Fruit fly (Drosophila melanogaster): Measurements from ENCODE around the gene CG10184.

DNA sequence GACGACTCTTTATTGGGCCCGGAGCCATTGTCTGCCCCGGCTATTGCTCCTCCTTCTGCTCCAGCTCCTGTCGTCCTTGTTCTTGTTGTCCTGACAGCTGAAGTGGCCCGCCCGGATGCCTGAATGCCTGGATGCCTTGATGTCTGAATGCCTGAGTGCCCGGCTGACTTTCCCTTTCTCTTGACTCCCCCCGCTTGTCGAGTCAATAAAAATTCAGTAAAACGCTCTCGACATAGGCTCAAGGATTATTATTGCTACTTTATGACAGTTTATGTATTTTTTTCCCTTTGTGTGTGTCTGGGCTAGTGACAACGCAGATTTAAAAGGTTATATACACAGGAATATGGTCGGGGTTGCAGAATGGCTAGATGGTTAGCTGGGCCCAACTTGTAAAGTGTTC lies 44.5 kb upstream of the CG10184 start:
- TF ChIP-seq EcR (GFP tag; optimal IDR thresholded peaks at IDR 0.05) (no peak), Ets98B (GFP tag; IDR thresholded peaks at IDR 0.05) (no peak), CG4496 (GFP tag; IDR thresholded peaks at IDR 0.05) (no peak), CG9948 (tag; optimal IDR thresholded peaks at IDR 0.05) (no peak), CG13204 (GFP tag; optimal IDR thresholded peaks at IDR 0.05) (no peak), CG12605 (GFP tag; IDR thresholded peaks at IDR 0.05) (no peak), CG15710 (tag; optimal IDR thresholded peaks at IDR 0.05) (no peak), CG14655 (GFP tag; optimal IDR thresholded peaks at IDR 0.05) (no peak)

Measured in whole organism, pupa.